Fruit fly (Drosophila melanogaster) whole organism, embryonic: ENCODE data around the gene Cyp1.

ENCODE experiments used
- CG10147 ChIP-seq: fragments of 200-800 bp; sonication (Bioruptor generic); optimal IDR thresholded peaks from 2 replicates; lab custom pipeline; 2019; ENCODE audit warnings: missing biosample characterization, mild to moderate bottlenecking, missing genetic modification characterization, moderate library complexity
- CG10274 ChIP-seq: fragments of 200-800 bp; sonication (Bioruptor generic); optimal IDR thresholded peaks from 3 replicates; lab custom pipeline; 2017; ENCODE audit warnings: missing biosample characterization, mild to moderate bottlenecking, missing genetic modification characterization
- CG10654 ChIP-seq: fragments of 200-800 bp; sonication (Bioruptor generic); optimal IDR thresholded peaks from 2 replicates; lab custom pipeline; 2016; ENCODE audit warnings: missing biosample characterization, missing genetic modification characterization
- CG12071 ChIP-seq: fragments of 200-800 bp; sonication (Bioruptor generic); optimal IDR thresholded peaks from 3 replicates; lab custom pipeline; 2018; ENCODE audit warnings: missing biosample characterization, mild to moderate bottlenecking, missing genetic modification characterization
- CG12236 ChIP-seq: fragments of 200-800 bp; sonication (Bioruptor generic); optimal IDR thresholded peaks from 2 replicates; lab custom pipeline; 2016; ENCODE audit warnings: missing biosample characterization, missing genetic modification characterization
- CG15269 ChIP-seq: fragments of 200-800 bp; sonication (Bioruptor generic); optimal IDR thresholded peaks from 2 replicates; lab custom pipeline; 2018; ENCODE audit warnings: missing biosample characterization, mild to moderate bottlenecking, missing genetic modification characterization, moderate library complexity
- CG17186 ChIP-seq: fragments of 200-800 bp; sonication (Bioruptor generic); optimal IDR thresholded peaks from 3 replicates; lab custom pipeline; 2017; ENCODE audit warnings: missing biosample characterization, missing genetic modification reagents, missing genetic modification characterization
- CG3065 ChIP-seq: fragments of 200-800 bp; sonication (Bioruptor generic); optimal IDR thresholded peaks from 2 replicates; lab custom pipeline; 2016; ENCODE audit warnings: missing biosample characterization, missing genetic modification characterization
- CG31224 ChIP-seq: fragments of 200-800 bp; sonication (Bioruptor generic); IDR thresholded peaks from 2 replicates; pipeline ENCODE4 v1.3.6; 2022; ENCODE audit warnings: missing biosample characterization, missing genetic modification characterization
- CG3163 ChIP-seq: fragments of 200-800 bp; sonication (Bioruptor generic); optimal IDR thresholded peaks from 3 replicates; lab custom pipeline; 2016; ENCODE audit warnings: missing biosample characterization, missing genetic modification characterization
- CG3995 ChIP-seq: fragments of 200-800 bp; sonication (Bioruptor generic); optimal IDR thresholded peaks from 3 replicates; lab custom pipeline; 2016; ENCODE audit warnings: missing biosample characterization, missing genetic modification characterization
- CG5180 ChIP-seq: fragments of 200-800 bp; sonication (Bioruptor generic); optimal IDR thresholded peaks from 3 replicates; lab custom pipeline; 2017; ENCODE audit warnings: missing biosample characterization, missing genetic modification characterization, mild to moderate bottlenecking, moderate library complexity, missing genetic modification reagents
- CG6854 ChIP-seq: fragments of 200-800 bp; sonication (Bioruptor generic); optimal IDR thresholded peaks from 3 replicates; lab custom pipeline; 2017; ENCODE audit warnings: missing biosample characterization, mild to moderate bottlenecking, missing genetic modification characterization
- CG7556 ChIP-seq: fragments of 200-800 bp; sonication (Bioruptor generic); optimal IDR thresholded peaks from 2 replicates; lab custom pipeline; 2017; ENCODE audit warnings: missing biosample characterization, mild to moderate bottlenecking, missing genetic modification characterization
- CTCF ChIP-seq: fragments of 200-800 bp; sonication (Bioruptor generic); optimal IDR thresholded peaks from 2 replicates; lab custom pipeline; 2017; ENCODE audit warnings: missing biosample characterization, mild to moderate bottlenecking, missing genetic modification characterization, moderate library complexity
- Chrac-16 ChIP-seq: fragments of 200-800 bp; sonication (Bioruptor generic); optimal IDR thresholded peaks from 3 replicates; lab custom pipeline; 2016; ENCODE audit warnings: missing biosample characterization, missing genetic modification characterization
- Dll ChIP-seq: fragments of 200-800 bp; sonication (Bioruptor generic); IDR thresholded peaks from 4 replicates; pipeline ENCODE4 v1.3.6; 2022; ENCODE audit warnings: missing biosample characterization, missing genetic modification characterization; ENCODE audit not compliant: partially characterized antibody
- Doc3 ChIP-seq: fragments of 200-800 bp; sonication (Bioruptor generic); IDR thresholded peaks from 3 replicates; pipeline ENCODE4 v1.3.6; 2022; ENCODE audit warnings: missing biosample characterization, missing genetic modification characterization; ENCODE audit not compliant: partially characterized antibody
- E2f1 ChIP-seq: fragments of 200-800 bp; sonication (Bioruptor generic); IDR thresholded peaks from 2 replicates; pipeline ENCODE4 v1.3.6; 2022; ENCODE audit warnings: missing biosample characterization, missing genetic modification characterization
- E2f2 ChIP-seq: fragments of 200-800 bp; sonication (Bioruptor generic); IDR thresholded peaks from 2 replicates; pipeline ENCODE4 v1.3.6; 2022; ENCODE audit warnings: missing biosample characterization, missing genetic modification characterization
- Fer1 ChIP-seq: fragments of 200-800 bp; sonication (Bioruptor generic); optimal IDR thresholded peaks from 2 replicates; lab custom pipeline; 2017; ENCODE audit warnings: missing biosample characterization, mild to moderate bottlenecking, missing genetic modification characterization
- H2.0 ChIP-seq: fragments of 200-800 bp; sonication (Bioruptor generic); IDR thresholded peaks from 2 replicates; pipeline ENCODE4 v1.3.6; 2022; ENCODE audit warnings: missing biosample characterization, missing genetic modification characterization
- Lhr ChIP-seq: fragments of 200-800 bp; sonication (Bioruptor generic); optimal IDR thresholded peaks from 3 replicates; lab custom pipeline; 2017; ENCODE audit warnings: mild to moderate bottlenecking, missing biosample characterization, missing genetic modification reagents, missing genetic modification characterization
- Med ChIP-seq: fragments of 200-800 bp; sonication (Bioruptor generic); peaks from one replicate; lab custom pipeline; 2016; ENCODE audit warnings: missing biosample characterization, missing genetic modification characterization, mild to moderate bottlenecking, inconsistent platforms, moderate library complexity
- Myb ChIP-seq: fragments of 200-800 bp; sonication (Bioruptor generic); optimal IDR thresholded peaks from 2 replicates; lab custom pipeline; 2016; ENCODE audit warnings: missing biosample characterization, missing genetic modification characterization
- Pdp1 ChIP-seq, 2 experiments: fragments of 200-800 bp; sonication (Bioruptor generic); optimal IDR thresholded peaks; 3 replicates each; lab custom pipeline; 2016; ENCODE audit warnings: missing biosample characterization in 2 of 2, missing genetic modification characterization in 2 of 2, mild to moderate bottlenecking in 1 of 2, moderate library complexity in 1 of 2
- Side ChIP-seq: fragments of 200-800 bp; sonication (Bioruptor generic); optimal IDR thresholded peaks from 2 replicates; lab custom pipeline; 2016; ENCODE audit warnings: missing biosample characterization, missing genetic modification characterization
- Usf ChIP-seq: fragments of 200-800 bp; sonication (Bioruptor generic); optimal IDR thresholded peaks from 2 replicates; lab custom pipeline; 2017; ENCODE audit warnings: missing genotype, missing biosample characterization, missing genetic modification characterization
- ac ChIP-seq: fragments of 200-800 bp; sonication (Bioruptor generic); optimal IDR thresholded peaks from 3 replicates; lab custom pipeline; 2017; ENCODE audit warnings: missing biosample characterization, mild to moderate bottlenecking, missing genetic modification characterization
- bbx ChIP-seq: fragments of 200-800 bp; sonication (Bioruptor generic); IDR thresholded peaks from 2 replicates; pipeline ENCODE4 v1.3.6; 2022; ENCODE audit warnings: missing biosample characterization, missing genetic modification characterization; ENCODE audit not compliant: partially characterized antibody
- ewg ChIP-seq: fragments of 200-800 bp; sonication (Bioruptor generic); optimal IDR thresholded peaks from 3 replicates; lab custom pipeline; 2017; ENCODE audit warnings: mild to moderate bottlenecking, missing biosample characterization, missing genetic modification reagents, missing genetic modification characterization
- fd96Cb ChIP-seq: fragments of 200-800 bp; sonication (Bioruptor generic); optimal IDR thresholded peaks from 2 replicates; lab custom pipeline; 2018; ENCODE audit warnings: missing biosample characterization, mild to moderate bottlenecking, missing genetic modification characterization, moderate library complexity
- ham ChIP-seq: fragments of 200-800 bp; sonication (Bioruptor generic); IDR thresholded peaks from 2 replicates; pipeline ENCODE4 v1.3.6; 2022; ENCODE audit warnings: missing biosample characterization, missing genetic modification characterization
- hbn ChIP-seq: fragments of 200-800 bp; sonication (Bioruptor generic); IDR thresholded peaks from 2 replicates; pipeline ENCODE4 v1.3.6; 2022; ENCODE audit warnings: missing biosample characterization, missing genetic modification characterization; ENCODE audit not compliant: partially characterized antibody
- her ChIP-seq: fragments of 200-800 bp; sonication (Bioruptor generic); optimal IDR thresholded peaks from 2 replicates; lab custom pipeline; 2016; ENCODE audit warnings: missing biosample characterization, missing genetic modification characterization
- ind ChIP-seq: fragments of 200-800 bp; sonication (Bioruptor generic); optimal IDR thresholded peaks from 3 replicates; lab custom pipeline; 2016; ENCODE audit warnings: missing biosample characterization, missing genetic modification characterization
- jigr1 ChIP-seq: fragments of 200-800 bp; sonication (Bioruptor generic); IDR thresholded peaks from 3 replicates; pipeline ENCODE4 v1.3.6; 2022; ENCODE audit warnings: missing biosample characterization, missing genetic modification characterization
- maf-S ChIP-seq: fragments of 200-800 bp; sonication (Bioruptor generic); optimal IDR thresholded peaks from 2 replicates; lab custom pipeline; 2016; ENCODE audit warnings: missing biosample characterization, missing genetic modification characterization
- nau ChIP-seq: fragments of 200-800 bp; sonication (Bioruptor generic); optimal IDR thresholded peaks from 3 replicates; lab custom pipeline; 2017; ENCODE audit warnings: missing biosample characterization, mild to moderate bottlenecking, missing genetic modification characterization, missing genetic modification reagents
- nmo ChIP-seq: fragments of 200-800 bp; sonication (Bioruptor generic); optimal IDR thresholded peaks from 2 replicates; lab custom pipeline; 2018; ENCODE audit warnings: missing biosample characterization, mild to moderate bottlenecking, missing genetic modification characterization, moderate library complexity
- nom ChIP-seq: fragments of 200-800 bp; sonication (Bioruptor generic); optimal IDR thresholded peaks from 2 replicates; lab custom pipeline; 2017; ENCODE audit warnings: missing biosample characterization, missing genetic modification characterization, mild to moderate bottlenecking, moderate library complexity, missing genetic modification reagents
- otp ChIP-seq: fragments of 200-800 bp; sonication (Bioruptor generic); IDR thresholded peaks from 3 replicates; pipeline ENCODE4, ENCODE4 v1.3.6; 2022; ENCODE audit warnings: missing biosample characterization, missing genetic modification characterization
- pita ChIP-seq: fragments of 200-800 bp; sonication (Bioruptor generic); optimal IDR thresholded peaks from 2 replicates; lab custom pipeline; 2017; ENCODE audit warnings: missing biosample characterization, mild to moderate bottlenecking, missing genetic modification characterization
- pzg ChIP-seq: fragments of 200-800 bp; sonication (Bioruptor generic); optimal IDR thresholded peaks from 3 replicates; lab custom pipeline; 2018; ENCODE audit warnings: missing biosample characterization, mild to moderate bottlenecking, missing genetic modification characterization, moderate library complexity
- sc ChIP-seq, 3 experiments: fragments of >200 bp in 2 of 3; fragments of 200-800 bp in 1 of 3; sonication (Bioruptor generic) in 1 of 3; optimal IDR thresholded peaks; 2 replicates in 2 of 3; 3 replicates in 1 of 3; lab custom pipeline; 2017; ENCODE audit warnings: mild to moderate bottlenecking in 1 of 3, missing biosample characterization in 1 of 3, missing genetic modification characterization in 1 of 3, missing genetic modification reagents in 1 of 3
- schlank ChIP-seq: fragments of 200-800 bp; sonication (Bioruptor generic); optimal IDR thresholded peaks from 2 replicates; lab custom pipeline; 2018; ENCODE audit warnings: missing biosample characterization, mild to moderate bottlenecking, missing genetic modification characterization
- stwl ChIP-seq: fragments of 200-800 bp; sonication (Bioruptor generic); optimal IDR thresholded peaks from 3 replicates; lab custom pipeline; 2018; ENCODE audit warnings: missing biosample characterization, mild to moderate bottlenecking, missing genetic modification characterization, moderate library complexity
- sug ChIP-seq: fragments of 200-800 bp; optimal IDR thresholded peaks from 2 replicates; lab custom pipeline; 2019; ENCODE audit warnings: missing biosample characterization, mild to moderate bottlenecking, missing genetic modification characterization, moderate library complexity
- wek ChIP-seq: fragments of 200-800 bp; sonication (Bioruptor generic); optimal IDR thresholded peaks from 3 replicates; lab custom pipeline; 2018; ENCODE audit warnings: missing biosample characterization, mild to moderate bottlenecking, missing genetic modification characterization, moderate library complexity
- yki ChIP-seq: fragments of >200 bp; optimal IDR thresholded peaks from 3 replicates; lab custom pipeline; 2018

The Cyp1 gene

dm6 chrX:16333434-16334141 is 13.4 kb upstream of the Cyp1 start, which contains the start of the genes CG9921 and Dsp1 (continued):
- no peak for TF ChIP-seq Fer1 (GFP tag; lab: Kevin White, UChicago)
- no peak for TF ChIP-seq nmo (GFP tag; lab: Kevin White, UChicago)
- no peak for TF ChIP-seq ac (GFP tag; lab: Kevin White, UChicago)
- no peak for TF ChIP-seq ham (GFP tag; lab: Robert Waterston, UW)
- peak; percentile 56; the same call in 1 of the 2 replicates for TF ChIP-seq bbx
- no peak for TF ChIP-seq fd96Cb (tag; lab: Kevin White, UChicago)
- TF ChIP-seq CG17186 (GFP tag; lab: Kevin White, UChicago): no peak
- TF ChIP-seq nau (GFP tag; lab: Kevin White, UChicago): no peak
- TF ChIP-seq otp (GFP tag; lab: Robert Waterston, UW): no peak
- TF ChIP-seq CG10654 (GFP tag; lab: Kevin White, UChicago): no peak
- no peak for TF ChIP-seq Usf (GFP tag; lab: Kevin White, UChicago)
- peak; percentile 31 for TF ChIP-seq schlank (tag; lab: Kevin White, UChicago)
- TF ChIP-seq ewg: no peak
- no peak for TF ChIP-seq Myb (GFP tag; lab: Kevin White, UChicago)
- peak; percentile 73 for TF ChIP-seq CG3163 (GFP tag; lab: Kevin White, UChicago)
- no peak for TF ChIP-seq E2f1 (GFP tag; lab: Robert Waterston, UW)
- no peak for TF ChIP-seq stwl (tag; lab: Kevin White, UChicago)
- TF ChIP-seq sug (tag; lab: Kevin White, UChicago): peak; percentile 26
- TF ChIP-seq CG31224 (GFP tag; lab: Robert Waterston, UW): no peak
- TF ChIP-seq jigr1 (GFP tag; lab: Robert Waterston, UW): no peak
- peak; percentile 49 for TF ChIP-seq CG15269 (tag; lab: Kevin White, UChicago)
- TF ChIP-seq Side (GFP tag; lab: Kevin White, UChicago): no peak
- no peak for TF ChIP-seq CG3065 (GFP tag; lab: Kevin White, UChicago)
- TF ChIP-seq CG7556 (GFP tag; lab: Kevin White, UChicago): no peak
- peak; percentile 13 for TF ChIP-seq nom (GFP tag; lab: Kevin White, UChicago)
- TF ChIP-seq CG12236: no peak
- no peak for TF ChIP-seq Chrac-16
- no peak for TF ChIP-seq CG3995 (GFP tag; lab: Kevin White, UChicago)
- TF ChIP-seq maf-S: no peak
- no peak for TF ChIP-seq Doc3 (GFP tag; lab: Robert Waterston, UW)
- TF ChIP-seq sc (optimal IDR thresholded peaks at IDR 0.05; lab: Kevin White, UChicago): no peak
- TF ChIP-seq sc (GFP tag; optimal IDR thresholded peaks at IDR 0.05; lab: Kevin White, UChicago): no peak
- no peak for TF ChIP-seq CG10274 (GFP tag; lab: Kevin White, UChicago)
- TF ChIP-seq CG10147 (GFP tag; lab: Kevin White, UChicago): no peak
- TF ChIP-seq H2.0: no peak
- no peak for TF ChIP-seq her (GFP tag; lab: Kevin White, UChicago)
- no peak for TF ChIP-seq CG6854
- TF ChIP-seq Dll: no peak
- TF ChIP-seq Med: peak; percentile 81
- no peak for TF ChIP-seq ind (GFP tag; lab: Kevin White, UChicago)
- no peak for TF ChIP-seq pzg
- TF ChIP-seq CG12071 (GFP tag; lab: Kevin White, UChicago): peak; percentile 30
- peak; percentile 90 for TF ChIP-seq yki
- TF ChIP-seq Pdp1 (GFP tag; optimal IDR thresholded peaks at IDR 0.05; lab: Kevin White, UChicago): no peak
- no peak for TF ChIP-seq E2f2 (GFP tag; lab: Robert Waterston, UW)
- TF ChIP-seq Lhr (GFP tag; lab: Kevin White, UChicago): no peak
- TF ChIP-seq CG5180 (GFP tag; lab: Kevin White, UChicago): no peak
- TF ChIP-seq pita: no peak
- no peak for TF ChIP-seq CTCF (GFP tag; lab: Kevin White, UChicago)
- TF ChIP-seq hbn (GFP tag; lab: Robert Waterston, UW): 0 out of 2 replicates have a peak, but pooled peaks have one; percentile 43
- TF ChIP-seq wek: peak; percentile 53
